Worm (Caenorhabditis elegans) whole organism, L3 larva: Measurements from ENCODE around the gene chil-22.

Experiments
- ama-1 ChIP-seq: fragments of 150-350 bp; optimal IDR thresholded peaks from 2 replicates; lab custom pipeline; 2018
- ceh-28 ChIP-seq: fragments of 150-350 bp; optimal IDR thresholded peaks from 2 replicates; lab custom pipeline; 2014; ENCODE audit warnings: missing biosample characterization, missing genetic modification reagents, missing genetic modification characterization
- ceh-82 ChIP-seq: fragments of 150-350 bp; optimal IDR thresholded peaks from 2 replicates; lab custom pipeline; 2014; ENCODE audit warnings: missing biosample characterization, missing genetic modification characterization
- daf-12 ChIP-seq: fragments of 150-350 bp; optimal IDR thresholded peaks from 2 replicates; lab custom pipeline; 2014; ENCODE audit warnings: missing biosample characterization, missing genetic modification reagents, missing genetic modification characterization
- egl-27 ChIP-seq: sonication (generic microtip); optimal IDR thresholded peaks from 4 replicates; lab custom pipeline; 2017; ENCODE audit warnings: missing biosample characterization, missing genetic modification reagents, missing genetic modification characterization
- elt-1 ChIP-seq: fragments of 150-350 bp; optimal IDR thresholded peaks from 2 replicates; lab custom pipeline; 2014; ENCODE audit warnings: missing biosample characterization, missing genetic modification characterization
- elt-2 ChIP-seq: sonication (generic microtip); optimal IDR thresholded peaks from 2 replicates; lab custom pipeline; 2016; ENCODE audit warnings: missing genetic modification reagents, mild to moderate bottlenecking, missing genetic modification characterization, missing compliant biosample characterization
- elt-3 ChIP-seq, 3 experiments: fragments of 150-350 bp in 1 of 3; sonication (generic microtip) in 2 of 3; optimal IDR thresholded peaks; 2 replicates in 2 of 3; 4 replicates in 1 of 3; lab custom pipeline; 2014 to 2017; ENCODE audit warnings: missing biosample characterization in 3 of 3, missing genetic modification characterization in 3 of 3
- eor-1 ChIP-seq, 2 experiments: fragments of 150-350 bp; optimal IDR thresholded peaks; 2 replicates each; lab custom pipeline; 2014 to 2018; ENCODE audit warnings: missing biosample characterization in 2 of 2, missing genetic modification characterization in 2 of 2
- fkh-10 ChIP-seq: sonication (generic microtip); optimal IDR thresholded peaks from 2 replicates; lab custom pipeline; 2017; ENCODE audit warnings: missing biosample characterization, missing genetic modification reagents, missing genetic modification characterization
- fkh-2 ChIP-seq: fragments of 150-350 bp; optimal IDR thresholded peaks from 2 replicates; lab custom pipeline; 2014; ENCODE audit warnings: missing biosample characterization, missing genetic modification reagents, missing genetic modification characterization
- fos-1 ChIP-seq: fragments of 150-350 bp; optimal IDR thresholded peaks from 2 replicates; lab custom pipeline; 2014; ENCODE audit warnings: missing biosample characterization, missing genetic modification characterization
- hmg-11 ChIP-seq: sonication (generic microtip); optimal IDR thresholded peaks from 2 replicates; lab custom pipeline; 2016; ENCODE audit warnings: missing genetic modification characterization, missing compliant biosample characterization
- jun-1 ChIP-seq: fragments of 150-350 bp; optimal IDR thresholded peaks from 2 replicates; lab custom pipeline; 2014; ENCODE audit warnings: missing biosample characterization, missing genetic modification reagents, missing genetic modification characterization
- lin-15B ChIP-seq: fragments of 150-350 bp; optimal IDR thresholded peaks from 2 replicates; lab custom pipeline; 2014; ENCODE audit warnings: missing biosample characterization, missing genetic modification characterization
- lin-39 ChIP-seq: fragments of 150-350 bp; optimal IDR thresholded peaks from 2 replicates; lab custom pipeline; 2018; ENCODE audit warnings: missing biosample characterization, missing genetic modification reagents, missing genetic modification characterization
- lsy-12 ChIP-seq: sonication (generic microtip); optimal IDR thresholded peaks from 2 replicates; lab custom pipeline; 2016; ENCODE audit warnings: mild to moderate bottlenecking, missing genetic modification characterization, missing compliant biosample characterization
- mdl-1 ChIP-seq: fragments of 150-350 bp; optimal IDR thresholded peaks from 2 replicates; lab custom pipeline; 2014; ENCODE audit warnings: missing biosample characterization, missing genetic modification characterization
- mml-1 ChIP-seq: fragments of 150-350 bp; sonication (generic microtip); optimal IDR thresholded peaks from 3 replicates; lab custom pipeline; 2014; ENCODE audit warnings: missing biosample characterization, missing genetic modification characterization
- nfya-1 ChIP-seq: sonication (generic microtip); optimal IDR thresholded peaks from 2 replicates; lab custom pipeline; 2017; ENCODE audit warnings: missing genetic modification characterization, mild to moderate bottlenecking, missing compliant biosample characterization, antibody characterized with exemption, moderate library complexity; ENCODE audit not compliant: insufficient read depth
- nhr-11 ChIP-seq: fragments of 150-350 bp; optimal IDR thresholded peaks from 2 replicates; lab custom pipeline; 2014; ENCODE audit warnings: missing biosample characterization, missing genetic modification characterization
- nhr-12 ChIP-seq: fragments of 150-350 bp; optimal IDR thresholded peaks from 2 replicates; lab custom pipeline; 2014; ENCODE audit warnings: missing biosample characterization, missing genetic modification characterization
- nhr-23 ChIP-seq: fragments of 150-350 bp; optimal IDR thresholded peaks from 2 replicates; lab custom pipeline; 2014; ENCODE audit warnings: missing biosample characterization, missing genetic modification reagents, missing genetic modification characterization
- nhr-237 ChIP-seq: fragments of 150-350 bp; optimal IDR thresholded peaks from 2 replicates; lab custom pipeline; 2014; ENCODE audit warnings: missing biosample characterization, missing genetic modification characterization
- nhr-25 ChIP-seq: sonication (generic microtip); optimal IDR thresholded peaks from 2 replicates; lab custom pipeline; 2017; ENCODE audit warnings: missing biosample characterization, missing genetic modification characterization
- nhr-28 ChIP-seq: fragments of 150-350 bp; optimal IDR thresholded peaks from 2 replicates; lab custom pipeline; 2014; ENCODE audit warnings: missing biosample characterization, missing genetic modification characterization
- nhr-43 ChIP-seq: sonication (generic microtip); optimal IDR thresholded peaks from 2 replicates; lab custom pipeline; 2016; ENCODE audit warnings: mild to moderate bottlenecking, missing genetic modification characterization, missing compliant biosample characterization; ENCODE audit not compliant: poor library complexity, severe bottlenecking
- nhr-67 ChIP-seq: fragments of 150-350 bp; optimal IDR thresholded peaks from 2 replicates; lab custom pipeline; 2014; ENCODE audit warnings: missing biosample characterization, missing genetic modification characterization
- pha-4 ChIP-seq: fragments of 150-350 bp; optimal IDR thresholded peaks from 2 replicates; lab custom pipeline; 2014; ENCODE audit warnings: missing biosample characterization, missing genetic modification reagents, missing genetic modification characterization
- pqm-1 ChIP-seq: fragments of 150-350 bp; optimal IDR thresholded peaks from 2 replicates; lab custom pipeline; 2017; ENCODE audit warnings: missing biosample characterization, missing genetic modification characterization, inconsistent platforms
- sea-2 ChIP-seq: fragments of 150-350 bp; sonication (generic microtip); optimal IDR thresholded peaks from 4 replicates; lab custom pipeline; 2014; ENCODE audit warnings: missing biosample characterization, missing genetic modification reagents, missing genetic modification characterization
- snpc-4 ChIP-seq: fragments of 150-350 bp; optimal IDR thresholded peaks from 2 replicates; lab custom pipeline; 2014; ENCODE audit warnings: missing biosample characterization, missing genetic modification characterization
- tbx-2 ChIP-seq: sonication (generic microtip); optimal IDR thresholded peaks from 2 replicates; lab custom pipeline; 2016; ENCODE audit warnings: mild to moderate bottlenecking, missing genetic modification characterization, missing compliant biosample characterization
- unc-39 ChIP-seq: sonication (generic microtip); optimal IDR thresholded peaks from 4 replicates; lab custom pipeline; 2017; ENCODE audit warnings: missing biosample characterization, missing genetic modification characterization
- zag-1 ChIP-seq: fragments of 150-350 bp; optimal IDR thresholded peaks from 2 replicates; lab custom pipeline; 2014; ENCODE audit warnings: missing biosample characterization, missing genetic modification characterization
- ztf-11 ChIP-seq: fragments of 150-350 bp; optimal IDR thresholded peaks from 2 replicates; lab custom pipeline; 2014; ENCODE audit warnings: missing biosample characterization, missing genetic modification characterization
- ztf-4 ChIP-seq: fragments of 150-350 bp; optimal IDR thresholded peaks from 2 replicates; lab custom pipeline; 2014; ENCODE audit warnings: missing biosample characterization, missing genetic modification characterization

chil-22 gene

DNA sequence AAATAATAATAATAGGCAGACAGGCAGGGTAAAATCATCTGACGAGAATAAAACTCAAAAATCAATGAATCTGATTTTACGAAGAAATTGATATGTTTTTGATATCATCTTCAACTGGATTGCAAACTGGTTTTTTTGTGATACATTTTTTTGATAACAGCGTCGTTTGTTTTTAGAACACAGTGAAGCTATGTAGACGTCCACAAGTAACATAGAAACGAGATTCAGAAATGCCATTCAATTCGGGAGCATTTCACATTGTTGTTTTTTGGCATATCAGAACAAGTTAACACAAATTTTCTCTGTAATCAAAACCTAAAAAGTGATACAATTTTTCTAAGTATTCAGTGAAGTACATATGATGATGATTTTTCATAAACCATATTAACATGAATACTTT, 27.8 kb downstream of the chil-22 start, which contains the start of gene chil-13:
TSS of gene chil-13 (minus strand) at position 101 of the 400 bp plus-strand sequence.
- TF ChIP-seq elt-3 (tag; optimal IDR thresholded peaks at IDR 0.05; lab: Kevin White, UChicago), result no peak
- no peak for TF ChIP-seq tbx-2
- TF ChIP-seq mml-1 (tag; lab: Kevin White, UChicago), result no peak
- TF ChIP-seq fos-1, result no peak
- TF ChIP-seq ztf-4, result no peak
- no peak for TF ChIP-seq mdl-1 (tag; lab: Kevin White, UChicago)
- no peak for TF ChIP-seq sea-2 (GFP tag; lab: Kevin White, UChicago)
- no peak for TF ChIP-seq elt-2 (tag; lab: Kevin White, UChicago)
- no peak for TF ChIP-seq lin-39 (tag; lab: Kevin White, UChicago)
- no peak for TF ChIP-seq pqm-1

DNA sequence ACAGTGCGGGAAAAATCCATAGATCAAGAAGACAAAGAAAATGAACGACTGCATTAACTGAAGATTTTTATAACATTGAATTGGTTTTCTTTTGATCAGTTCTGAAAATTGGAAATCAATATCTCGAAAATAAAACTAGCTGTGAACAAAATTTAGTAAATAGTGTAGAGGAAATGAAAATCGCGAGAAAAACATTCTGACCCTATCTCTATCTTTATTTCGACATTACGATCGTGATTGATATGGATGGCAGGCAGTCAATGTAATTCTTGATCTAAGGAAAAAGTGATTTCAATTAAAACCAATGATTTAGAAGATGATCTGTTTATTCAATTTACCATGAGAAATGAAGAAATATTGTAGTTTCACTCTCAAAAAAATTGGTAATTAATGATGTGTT, 30.0 kb downstream of the chil-22 start, which contains the start of gene kin-16:
TSS of gene kin-16 (minus strand) at position 101 of the 400 bp plus-strand sequence.
- TF ChIP-seq fkh-2 (tag; lab: Kevin White, UChicago) (no peak), snpc-4 (tag; lab: Kevin White, UChicago) (no peak), daf-12 (tag; lab: Kevin White, UChicago) (no peak), nhr-23 (tag; lab: Kevin White, UChicago) (no peak), pha-4 (tag; lab: Kevin White, UChicago) (no peak), nhr-237 (tag; lab: Kevin White, UChicago) (no peak), unc-39 (tag; lab: Kevin White, UChicago) (no peak), ama-1 (lab: Kevin White, UChicago) (no peak), mml-1 (tag; lab: Kevin White, UChicago) (no peak), nhr-11 (no peak), elt-3 (tag; optimal IDR thresholded peaks at IDR 0.05; lab: Kevin White, UChicago) (no peak), elt-1 (tag; lab: Kevin White, UChicago) (no peak), ztf-11 (no peak), lsy-12 (tag; lab: Kevin White, UChicago) (no peak), egl-27 (tag; lab: Kevin White, UChicago) (no peak), nhr-12 (tag; lab: Kevin White, UChicago) (no peak), jun-1 (tag; lab: Kevin White, UChicago) (no peak)

DNA sequence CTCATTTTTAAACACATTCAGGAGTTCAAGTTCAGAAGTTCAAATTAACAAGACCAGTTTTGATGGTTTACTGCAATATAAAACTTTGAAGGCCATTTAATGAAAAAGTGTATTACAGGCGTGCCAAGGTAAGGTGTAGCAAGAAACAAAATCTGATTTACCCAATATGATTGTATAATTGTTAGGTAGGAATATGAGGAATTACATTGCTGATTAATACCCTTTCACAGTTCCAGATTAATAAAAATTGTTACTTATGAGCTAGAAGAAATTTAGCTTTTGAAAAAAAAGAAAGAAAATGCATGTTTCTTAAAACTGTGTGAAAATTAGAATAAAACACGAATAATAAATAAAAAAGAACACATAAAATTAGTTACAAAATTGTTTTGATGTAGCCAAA, 32.4 kb downstream of the chil-22 start, which contains the start of gene kin-15:
TSS of gene kin-15 (minus strand) at position 101 of the 400 bp plus-strand sequence.
- TF ChIP-seq nhr-43 (no peak), lsy-12 (tag; lab: Kevin White, UChicago) (no peak), jun-1 (tag; lab: Kevin White, UChicago) (no peak), nhr-25 (no peak), eor-1 (tag; optimal IDR thresholded peaks at IDR 0.05; lab: Kevin White, UChicago) (no peak), unc-39 (tag; lab: Kevin White, UChicago) (no peak), lin-15B (tag; lab: Kevin White, UChicago) (no peak), ama-1 (lab: Kevin White, UChicago) (no peak), ceh-82 (tag; lab: Kevin White, UChicago) (no peak), ztf-11 (no peak), sea-2 (GFP tag; lab: Kevin White, UChicago) (no peak), elt-3 (tag; optimal IDR thresholded peaks at IDR 0.05; lab: Kevin White, UChicago) (no peak), pha-4 (tag; lab: Kevin White, UChicago) (no peak), zag-1 (tag; lab: Kevin White, UChicago) (no peak), hmg-11 (no peak), nhr-11 (no peak), nhr-28 (tag; lab: Kevin White, UChicago) (no peak)

DNA sequence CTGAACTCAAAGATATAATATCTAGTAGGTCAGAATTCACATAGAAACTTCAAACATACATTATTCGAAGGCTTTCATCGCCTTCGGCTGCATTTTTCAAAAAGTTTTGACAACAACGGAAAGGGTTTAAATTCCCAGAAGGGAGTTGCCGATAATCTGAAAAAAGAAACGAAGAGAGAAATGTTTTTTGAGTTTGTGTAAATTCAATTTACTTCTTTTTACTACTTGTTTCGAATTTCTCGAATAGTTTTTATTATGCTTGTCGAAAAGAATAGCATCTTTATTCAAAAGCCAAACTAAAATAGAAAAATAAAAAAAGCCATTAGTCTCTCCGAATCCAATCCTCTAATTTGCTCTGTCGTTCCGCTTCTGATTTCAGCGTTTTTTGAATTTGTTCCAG, 34.9 kb downstream of the chil-22 start:
- peak; percentile 75 for TF ChIP-seq fkh-10 (GFP tag; lab: Kevin White, UChicago)
- TF ChIP-seq ceh-82 (tag; lab: Kevin White, UChicago), result no peak
- TF ChIP-seq pqm-1, result no peak

DNA sequence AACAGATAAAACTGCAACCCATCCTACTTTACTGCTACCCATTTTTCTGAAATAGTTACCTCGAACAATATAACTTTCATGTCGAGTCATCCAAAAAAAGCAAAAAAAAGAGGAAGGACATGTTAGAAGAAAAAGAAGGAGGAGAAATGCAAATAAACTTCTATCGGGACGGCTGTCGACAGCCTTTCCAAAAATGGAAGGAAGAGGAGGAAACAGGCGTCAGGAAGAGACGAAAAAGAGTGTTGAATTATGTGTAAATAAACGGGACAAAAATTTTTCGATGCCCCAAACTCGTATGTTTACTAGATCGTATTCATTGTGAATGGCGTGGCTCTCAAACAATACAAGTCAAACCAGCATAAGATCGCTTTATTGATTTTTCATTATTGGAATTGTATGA, 38.4 kb downstream of the chil-22 start, which contains the start of gene M176.5:
TSS of gene M176.5 (minus strand) at position 101 of the 400 bp plus-strand sequence.
- TF ChIP-seq nhr-23 (tag; lab: Kevin White, UChicago) (no peak), nhr-12 (tag; lab: Kevin White, UChicago) (no peak), fos-1 (no peak), nhr-67 (no peak), ceh-28 (tag; lab: Kevin White, UChicago) (no peak), daf-12 (tag; lab: Kevin White, UChicago) (no peak), ztf-4 (no peak), pha-4 (tag; lab: Kevin White, UChicago) (peak; percentile 78), nfya-1 (tag; lab: Kevin White, UChicago) (no peak), pqm-1 (no peak), hmg-11 (peak; percentile 5), lin-39 (tag; lab: Kevin White, UChicago) (no peak)
